Fruit fly (Drosophila melanogaster): Measurements from ENCODE around the gene Alr.
A peak's percentile ranks its signal among the peaks of the same experiment; 100 is the strongest.

Gene Alr

dm6 chrX:19701611-19702010 lies 46.5 kb upstream of the Alr start, which contains the start of gene Tcs4 (continued):
- TF ChIP-seq fd64A (GFP tag; optimal IDR thresholded peaks at IDR 0.05) (no peak), Bteb2 (GFP tag; optimal IDR thresholded peaks at IDR 0.05) (no peak), dpn (GFP tag; optimal IDR thresholded peaks at IDR 0.05) (peak in 1 of 2 experiments; percentile 28), so (GFP tag; IDR thresholded peaks at IDR 0.05) (no peak), CG6683 (GFP tag; optimal IDR thresholded peaks at IDR 0.05) (no peak), Nf-YC (tag; optimal IDR thresholded peaks at IDR 0.05) (peak; percentile 19), Side (GFP tag; optimal IDR thresholded peaks at IDR 0.05) (no peak), vfl (GFP tag; optimal IDR thresholded peaks at IDR 0.05) (no peak), yki (optimal IDR thresholded peaks at IDR 0.05) (no peak), Six4 (GFP tag; optimal IDR thresholded peaks at IDR 0.05) (no peak), CG12744 (GFP tag; optimal IDR thresholded peaks at IDR 0.05) (no peak), CG17328 (GFP tag; IDR thresholded peaks at IDR 0.05) (no peak), CG8290 (GFP tag; optimal IDR thresholded peaks at IDR 0.05) (peak; percentile 4), CG8290 (tag; optimal IDR thresholded peaks at IDR 0.05) (no peak), wdn (GFP tag; IDR thresholded peaks at IDR 0.05) (no peak), sqz (GFP tag; optimal IDR thresholded peaks at IDR 0.05) (no peak), NfI (GFP tag; optimal IDR thresholded peaks at IDR 0.05) (peak; percentile 17), CG15601 (tag; optimal IDR thresholded peaks at IDR 0.05) (peak; percentile 27), disco-r (GFP tag; optimal IDR thresholded peaks at IDR 0.05) (no peak), wor (GFP tag; IDR thresholded peaks at IDR 0.05) (no peak), CG12299 (tag; optimal IDR thresholded peaks at IDR 0.05) (no peak), CG31388 (GFP tag; optimal IDR thresholded peaks at IDR 0.05) (no peak), Mad (GFP tag; optimal IDR thresholded peaks at IDR 0.05) (no peak), abd-A (tag; optimal IDR thresholded peaks at IDR 0.05) (no peak), CG7357 (GFP tag; IDR thresholded peaks at IDR 0.05) (no peak), gt (GFP tag; IDR thresholded peaks at IDR 0.05) (no peak), br (optimal IDR thresholded peaks at IDR 0.05) (no peak), CG33557 (GFP tag; optimal IDR thresholded peaks at IDR 0.05) (no peak), otp (GFP tag; IDR thresholded peaks at IDR 0.05) (no peak), CG13894 (tag; optimal IDR thresholded peaks at IDR 0.05) (no peak), Dbx (GFP tag; IDR thresholded peaks at IDR 0.05) (no peak), inv (GFP tag; IDR thresholded peaks at IDR 0.05; ENCODE audit: partially characterized antibody) (0 out of 2 replicates have a peak, but pooled peaks have one; percentile 7), CG3407 (GFP tag; optimal IDR thresholded peaks at IDR 0.05) (no peak), Opbp (GFP tag; IDR thresholded peaks at IDR 0.05; ENCODE audit: partially characterized antibody) (peak; percentile 58; the same call in 2 of the 3 replicates), CG13123 (GFP tag; optimal IDR thresholded peaks at IDR 0.05) (no peak), bowl (GFP tag; IDR thresholded peaks at IDR 0.05) (no peak), CG10267 (tag; optimal IDR thresholded peaks at IDR 0.05) (peak; percentile 56), CG3163 (GFP tag; optimal IDR thresholded peaks at IDR 0.05) (no peak), CG10959 (GFP tag; IDR thresholded peaks at IDR 0.05) (no peak), CG34422 (GFP tag; IDR thresholded peaks at IDR 0.05) (peak; percentile 34; the same call in 1 of the 3 replicates), nerfin-2 (GFP tag; IDR thresholded peaks at IDR 0.05; ENCODE audit: partially characterized antibody) (0 out of 2 replicates have a peak, but pooled peaks have one; percentile 35), Oli (tag; optimal IDR thresholded peaks at IDR 0.05) (no peak), CG3726 (GFP tag; IDR thresholded peaks at IDR 0.05) (no peak), CG5245 (GFP tag; optimal IDR thresholded peaks at IDR 0.05) (no peak), Dip3 (GFP tag; optimal IDR thresholded peaks at IDR 0.05) (no peak), CG1603 (tag; optimal IDR thresholded peaks at IDR 0.05) (peak; percentile 29), CG10462 (GFP tag; optimal IDR thresholded peaks at IDR 0.05) (no peak), kah (GFP tag; optimal IDR thresholded peaks at IDR 0.05) (no peak), caup (GFP tag; optimal IDR thresholded peaks at IDR 0.05; ENCODE audit: severe bottlenecking) (no peak), vnd (GFP tag; IDR thresholded peaks at IDR 0.05; ENCODE audit: partially characterized antibody) (no peak), CG14710 (tag; optimal IDR thresholded peaks at IDR 0.05) (peak; percentile 49), trem (tag; optimal IDR thresholded peaks at IDR 0.05) (peak; percentile 43)
